Fruit fly (Drosophila melanogaster): ENCODE data around the gene rdgB.

Gene rdgB

DNA sequence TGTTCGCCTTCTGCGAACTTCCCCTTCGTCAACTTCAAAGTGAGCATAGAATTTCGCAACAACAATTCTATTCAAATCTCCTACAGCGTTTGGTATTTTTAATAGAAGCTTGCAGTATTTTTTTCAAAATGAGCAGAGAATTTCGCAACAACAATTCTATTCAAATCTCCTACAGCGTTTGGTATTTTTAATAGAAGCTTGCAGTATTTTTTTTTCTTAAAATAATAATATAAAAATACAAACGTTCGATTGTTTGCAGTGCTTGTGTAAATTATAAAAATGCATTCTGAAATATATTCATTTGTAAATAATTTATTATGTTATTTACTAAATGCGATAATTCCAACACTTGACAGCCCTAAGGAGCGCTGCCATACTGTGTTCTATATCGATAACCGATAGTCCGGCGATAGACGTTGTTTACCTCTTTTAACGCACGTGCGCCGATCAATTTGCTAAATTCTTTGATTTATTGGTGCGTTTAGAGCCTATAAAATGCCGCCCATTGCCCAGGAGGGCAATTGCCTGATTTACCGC, 5.7 kb upstream of the rdgB start, which contains the start of the genes CG32625 and Rtc1 (continued):
- TF ChIP-seq exex (tag; optimal IDR thresholded peaks at IDR 0.05) (peak; percentile 24), tin (GFP tag; optimal IDR thresholded peaks at IDR 0.05) (peak; percentile 52), Sry-δ (GFP tag; optimal IDR thresholded peaks at IDR 0.05) (peak; percentile 20), sima (GFP tag; optimal IDR thresholded peaks at IDR 0.05) (no peak), CG30403 (GFP tag; optimal IDR thresholded peaks at IDR 0.05) (peak; percentile 64), Lim3 (GFP tag; IDR thresholded peaks at IDR 0.05) (no peak), az2 (GFP tag; optimal IDR thresholded peaks at IDR 0.05) (peak; percentile 49), CG12236 (GFP tag; optimal IDR thresholded peaks at IDR 0.05) (no peak), nerfin-2 (GFP tag; IDR thresholded peaks at IDR 0.05; ENCODE audit: partially characterized antibody) (peak; percentile 52; the same call in 1 of the 2 replicates), Sox102F (GFP tag; optimal IDR thresholded peaks at IDR 0.05) (peak; percentile 54), ab (GFP tag; optimal IDR thresholded peaks at IDR 0.05) (no peak), mam (GFP tag; optimal IDR thresholded peaks at IDR 0.05) (no peak), Chrac-16 (GFP tag; optimal IDR thresholded peaks at IDR 0.05) (peak; percentile 37), jumu (GFP tag; optimal IDR thresholded peaks at IDR 0.05) (no peak), Vsx1 (GFP tag; optimal IDR thresholded peaks at IDR 0.05) (no peak), dmrt99B (tag; optimal IDR thresholded peaks at IDR 0.05) (peak; percentile 50), chn (GFP tag; optimal IDR thresholded peaks at IDR 0.05) (no peak), CG11398 (GFP tag; optimal IDR thresholded peaks at IDR 0.05) (no peak), Ada2b (GFP tag; IDR thresholded peaks at IDR 0.05) (peak; percentile 53), pan (optimal IDR thresholded peaks at IDR 0.05) (no peak), pan (GFP tag; optimal IDR thresholded peaks at IDR 0.05 in 1 of 2, IDR thresholded peaks at IDR 0.05 in 1 of 2) (no peak), CoRest (tag; optimal IDR thresholded peaks at IDR 0.05) (peak; percentile 60), klu (GFP tag; IDR thresholded peaks at IDR 0.05) (no peak), Sox100B (GFP tag; optimal IDR thresholded peaks at IDR 0.05) (peak; percentile 40), CG30020 (tag; optimal IDR thresholded peaks at IDR 0.05) (peak; percentile 31), gsb-n (tag; optimal IDR thresholded peaks at IDR 0.05) (peak; percentile 7), Oli (tag; optimal IDR thresholded peaks at IDR 0.05) (peak; percentile 17), CG34224 (GFP tag; IDR thresholded peaks at IDR 0.05; ENCODE audit: partially characterized antibody) (peak; percentile 63; the same call in 2 of the 3 replicates), chm (GFP tag; IDR thresholded peaks at IDR 0.05) (0 out of 2 replicates have a peak, but pooled peaks have one; percentile 24), br (optimal IDR thresholded peaks at IDR 0.05) (no peak), sob (GFP tag; IDR thresholded peaks at IDR 0.05) (peak; percentile 61; the same call in 1 of the 2 replicates), CG11504 (tag; optimal IDR thresholded peaks at IDR 0.05) (peak; percentile 60), dysf (GFP tag; IDR thresholded peaks at IDR 0.05) (peak; percentile 51), crc (GFP tag; optimal IDR thresholded peaks at IDR 0.05) (no peak), CG9876 (GFP tag; optimal IDR thresholded peaks at IDR 0.05) (no peak), Med (GFP tag) (peak; percentile 69), CG4617 (GFP tag; optimal IDR thresholded peaks at IDR 0.05; ENCODE audit: borderline replicate concordance) (peak; percentile 1), Stat92E (GFP tag; optimal IDR thresholded peaks at IDR 0.05) (no peak), esg (GFP tag; conservative IDR thresholded peaks at IDR 0.05) (no peak), Oaz (GFP tag; IDR thresholded peaks at IDR 0.05) (0 out of 2 replicates have a peak, but pooled peaks have one; percentile 15), pzg (GFP tag; optimal IDR thresholded peaks at IDR 0.05) (peak; percentile 53), bcd (GFP tag; optimal IDR thresholded peaks at IDR 0.05) (peak; percentile 19), HLH4C (GFP tag; IDR thresholded peaks at IDR 0.05; ENCODE audit: partially characterized antibody) (peak; percentile 70), NC2α (GFP tag; optimal IDR thresholded peaks at IDR 0.05) (no peak), CG10979 (tag; optimal IDR thresholded peaks at IDR 0.05) (peak; percentile 46), wek (GFP tag; optimal IDR thresholded peaks at IDR 0.05) (no peak), Dbx (GFP tag; IDR thresholded peaks at IDR 0.05) (peak; percentile 42; the same call in 1 of the 3 replicates), ken (GFP tag; IDR thresholded peaks at IDR 0.05) (peak; percentile 62; the same call in 1 of the 3 replicates), Max (GFP tag; optimal IDR thresholded peaks at IDR 0.05) (peak; percentile 73), abd-A (tag; optimal IDR thresholded peaks at IDR 0.05) (no peak), gro (GFP tag; optimal IDR thresholded peaks at IDR 0.05) (no peak)
